Fruit fly (Drosophila melanogaster) whole organism, embryonic: ENCODE measurements around the gene CG13124.

Experiments used
- Bgb ChIP-seq: fragments of 200-800 bp; sonication (Bioruptor generic); IDR thresholded peaks from 2 replicates; pipeline ENCODE4 v1.3.6; 2022; ENCODE audit warnings: missing biosample characterization, missing genetic modification characterization; ENCODE audit not compliant: partially characterized antibody
- BtbVII ChIP-seq: fragments of 200-800 bp; sonication (Bioruptor generic); optimal IDR thresholded peaks from 3 replicates; lab custom pipeline; 2017; ENCODE audit warnings: missing biosample characterization, mild to moderate bottlenecking, missing genetic modification characterization
- CG10267 ChIP-seq: fragments of 200-800 bp; sonication (Bioruptor generic); optimal IDR thresholded peaks from 2 replicates; lab custom pipeline; 2018; ENCODE audit warnings: missing biosample characterization, mild to moderate bottlenecking, missing genetic modification characterization, moderate library complexity
- CG10366 ChIP-seq: fragments of 200-800 bp; sonication (Bioruptor generic); IDR thresholded peaks from 2 replicates; pipeline ENCODE4 v1.3.6; 2022; ENCODE audit warnings: missing biosample characterization, missing genetic modification characterization
- CG10431 ChIP-seq: fragments of 200-800 bp; sonication (Bioruptor generic); optimal IDR thresholded peaks from 3 replicates; lab custom pipeline; 2018; ENCODE audit warnings: missing biosample characterization, mild to moderate bottlenecking, missing genetic modification characterization
- CG12104 ChIP-seq: fragments of 200-800 bp; sonication (Bioruptor generic); optimal IDR thresholded peaks from 3 replicates; lab custom pipeline; 2016; ENCODE audit warnings: missing biosample characterization, missing genetic modification characterization
- CG12744 ChIP-seq: fragments of 200-800 bp; sonication (Bioruptor generic); optimal IDR thresholded peaks from 2 replicates; lab custom pipeline; 2016; ENCODE audit warnings: missing biosample characterization, missing genetic modification characterization
- CG13296 ChIP-seq: fragments of 200-800 bp; sonication (Bioruptor generic); optimal IDR thresholded peaks from 3 replicates; lab custom pipeline; 2018; ENCODE audit warnings: missing biosample characterization, mild to moderate bottlenecking, missing genetic modification characterization
- CG15011 ChIP-seq: fragments of 200-800 bp; sonication (Bioruptor generic); optimal IDR thresholded peaks from 3 replicates; lab custom pipeline; 2018; ENCODE audit warnings: missing biosample characterization, mild to moderate bottlenecking, missing genetic modification characterization
- CG15269 ChIP-seq: fragments of 200-800 bp; sonication (Bioruptor generic); optimal IDR thresholded peaks from 2 replicates; lab custom pipeline; 2018; ENCODE audit warnings: missing biosample characterization, mild to moderate bottlenecking, missing genetic modification characterization, moderate library complexity
- CG16815 ChIP-seq: fragments of 200-800 bp; sonication (Bioruptor generic); optimal IDR thresholded peaks from 3 replicates; lab custom pipeline; 2017; ENCODE audit warnings: missing biosample characterization, mild to moderate bottlenecking, missing genetic modification characterization
- CG1792 ChIP-seq: fragments of 200-800 bp; sonication (Bioruptor generic); optimal IDR thresholded peaks from 2 replicates; lab custom pipeline; 2016; ENCODE audit warnings: missing biosample characterization, missing genetic modification characterization
- CG2129 ChIP-seq: fragments of 200-800 bp; sonication (Bioruptor generic); IDR thresholded peaks from 2 replicates; pipeline ENCODE4 v1.3.6; 2022; ENCODE audit warnings: missing biosample characterization, missing genetic modification characterization; ENCODE audit not compliant: partially characterized antibody
- CG31388 ChIP-seq: fragments of 200-800 bp; sonication (Bioruptor generic); optimal IDR thresholded peaks from 2 replicates; lab custom pipeline; 2016; ENCODE audit warnings: missing biosample characterization, missing genetic modification characterization
- CG32532 ChIP-seq: fragments of 200-800 bp; sonication (Bioruptor generic); IDR thresholded peaks from 2 replicates; pipeline ENCODE4 v1.3.6; 2022; ENCODE audit warnings: missing biosample characterization, missing genetic modification characterization
- CG3726 ChIP-seq: fragments of 200-800 bp; sonication (Bioruptor generic); IDR thresholded peaks from 3 replicates; pipeline ENCODE4, ENCODE4 v1.3.6; 2022; ENCODE audit warnings: missing biosample characterization, missing genetic modification characterization
- CG5180 ChIP-seq: fragments of 200-800 bp; sonication (Bioruptor generic); optimal IDR thresholded peaks from 3 replicates; lab custom pipeline; 2017; ENCODE audit warnings: missing biosample characterization, missing genetic modification characterization, mild to moderate bottlenecking, moderate library complexity, missing genetic modification reagents
- CG8359 ChIP-seq: fragments of 200-800 bp; sonication (Bioruptor generic); optimal IDR thresholded peaks from 2 replicates; lab custom pipeline; 2017; ENCODE audit warnings: missing biosample characterization, mild to moderate bottlenecking, missing genetic modification characterization, borderline replicate concordance
- D19B ChIP-seq: fragments of 200-800 bp; sonication (Bioruptor generic); optimal IDR thresholded peaks from 2 replicates; lab custom pipeline; 2017; ENCODE audit warnings: missing biosample characterization, mild to moderate bottlenecking, missing genetic modification characterization
- Dp ChIP-seq: fragments of 200-800 bp; sonication (Bioruptor generic); optimal IDR thresholded peaks from 2 replicates; lab custom pipeline; 2018; ENCODE audit warnings: missing biosample characterization, mild to moderate bottlenecking, missing genetic modification characterization, moderate library complexity
- Dref ChIP-seq: fragments of 200-800 bp; sonication (Bioruptor generic); IDR thresholded peaks from 2 replicates; pipeline ENCODE4 v1.3.6; 2022; ENCODE audit warnings: missing biosample characterization, missing genetic modification characterization
- E2f1 ChIP-seq: fragments of 200-800 bp; sonication (Bioruptor generic); IDR thresholded peaks from 2 replicates; pipeline ENCODE4 v1.3.6; 2022; ENCODE audit warnings: missing biosample characterization, missing genetic modification characterization
- Gsc ChIP-seq: fragments of 200-800 bp; sonication (Bioruptor generic); IDR thresholded peaks from 2 replicates; pipeline ENCODE4 v1.3.6; 2022; ENCODE audit warnings: missing biosample characterization, missing genetic modification characterization
- HHEX ChIP-seq: fragments of 200-800 bp; sonication (Bioruptor generic); optimal IDR thresholded peaks from 3 replicates; lab custom pipeline; 2017; ENCODE audit warnings: missing biosample characterization, mild to moderate bottlenecking, missing genetic modification characterization, missing genetic modification reagents
- HmgZ ChIP-seq: fragments of 200-800 bp; sonication (Bioruptor generic); optimal IDR thresholded peaks from 2 replicates; lab custom pipeline; 2018; ENCODE audit warnings: missing biosample characterization, mild to moderate bottlenecking, missing genetic modification characterization
- Hsf ChIP-seq: fragments of 200-800 bp; sonication (Bioruptor generic); optimal IDR thresholded peaks from 3 replicates; lab custom pipeline; 2016; ENCODE audit warnings: missing biosample characterization, missing genetic modification characterization
- Lhr ChIP-seq: fragments of 200-800 bp; sonication (Bioruptor generic); optimal IDR thresholded peaks from 3 replicates; lab custom pipeline; 2017; ENCODE audit warnings: mild to moderate bottlenecking, missing biosample characterization, missing genetic modification reagents, missing genetic modification characterization
- NC2β ChIP-seq: fragments of 200-800 bp; sonication (Bioruptor generic); optimal IDR thresholded peaks from 2 replicates; lab custom pipeline; 2016; ENCODE audit warnings: missing biosample characterization, missing genetic modification characterization
- Tbp ChIP-seq: fragments of >200 bp; optimal IDR thresholded peaks from 2 replicates; lab custom pipeline; 2018; ENCODE audit warnings: missing biosample characterization, missing genetic modification characterization
- ase ChIP-seq: fragments of 200-800 bp; sonication (Bioruptor generic); IDR thresholded peaks from 3 replicates; pipeline ENCODE4 v1.3.6; 2022; ENCODE audit warnings: missing biosample characterization, missing genetic modification characterization
- bigmax ChIP-seq: fragments of 200-800 bp; sonication (Bioruptor generic); optimal IDR thresholded peaks from 2 replicates; lab custom pipeline; 2018; ENCODE audit warnings: missing biosample characterization, mild to moderate bottlenecking, missing genetic modification characterization
- br ChIP-seq: fragments of >200 bp; optimal IDR thresholded peaks from 2 replicates; lab custom pipeline; 2017
- ci ChIP-seq: fragments of 200-800 bp; sonication (Bioruptor generic); IDR thresholded peaks from 3 replicates; pipeline ENCODE4 v1.3.6; 2022; ENCODE audit warnings: missing biosample characterization, missing genetic modification characterization
- dimm ChIP-seq: fragments of 200-800 bp; sonication (Bioruptor generic); IDR thresholded peaks from 2 replicates; pipeline ENCODE4 v1.3.6; 2022; ENCODE audit warnings: missing biosample characterization, missing genetic modification characterization
- emc ChIP-seq: fragments of 200-800 bp; sonication (Bioruptor generic); optimal IDR thresholded peaks from 2 replicates; lab custom pipeline; 2016; ENCODE audit warnings: missing biosample characterization, missing genetic modification characterization
- fd3F ChIP-seq: fragments of 200-800 bp; sonication (Bioruptor generic); optimal IDR thresholded peaks from 2 replicates; lab custom pipeline; 2018; ENCODE audit warnings: missing biosample characterization, mild to moderate bottlenecking, missing genetic modification characterization, moderate library complexity
- ftz-f1 ChIP-seq: fragments of 200-800 bp; sonication (Bioruptor generic); optimal IDR thresholded peaks from 2 replicates; lab custom pipeline; 2016; ENCODE audit warnings: missing biosample characterization, missing genetic modification characterization
- gt ChIP-seq: fragments of 200-800 bp; sonication (Bioruptor generic); IDR thresholded peaks from 2 replicates; pipeline ENCODE4 v1.3.6; 2022; ENCODE audit warnings: missing biosample characterization, missing genetic modification characterization
- ham ChIP-seq: fragments of 200-800 bp; sonication (Bioruptor generic); IDR thresholded peaks from 2 replicates; pipeline ENCODE4 v1.3.6; 2022; ENCODE audit warnings: missing biosample characterization, missing genetic modification characterization
- hbn ChIP-seq: fragments of 200-800 bp; sonication (Bioruptor generic); IDR thresholded peaks from 2 replicates; pipeline ENCODE4 v1.3.6; 2022; ENCODE audit warnings: missing biosample characterization, missing genetic modification characterization; ENCODE audit not compliant: partially characterized antibody
- kah ChIP-seq: fragments of 200-800 bp; sonication (Bioruptor generic); optimal IDR thresholded peaks from 2 replicates; lab custom pipeline; 2018; ENCODE audit warnings: missing biosample characterization, mild to moderate bottlenecking, missing genetic modification characterization
- kay ChIP-seq: fragments of 200-800 bp; sonication (Bioruptor generic); optimal IDR thresholded peaks from 2 replicates; lab custom pipeline; 2016; ENCODE audit warnings: missing biosample characterization, missing genetic modification characterization
- lab ChIP-seq: fragments of 200-800 bp; sonication (Bioruptor generic); optimal IDR thresholded peaks from 3 replicates; lab custom pipeline; 2017; ENCODE audit warnings: missing biosample characterization, missing genetic modification characterization, mild to moderate bottlenecking, moderate library complexity, missing genetic modification reagents
- mirr ChIP-seq: fragments of 200-800 bp; sonication (Bioruptor generic); optimal IDR thresholded peaks from 3 replicates; lab custom pipeline; 2018; ENCODE audit warnings: missing biosample characterization, mild to moderate bottlenecking, missing genetic modification characterization
- nerfin-1 ChIP-seq: fragments of 200-800 bp; sonication (Bioruptor generic); optimal IDR thresholded peaks from 3 replicates; lab custom pipeline; 2019; ENCODE audit warnings: missing biosample characterization, mild to moderate bottlenecking, missing genetic modification characterization, moderate library complexity
- nmo ChIP-seq: fragments of 200-800 bp; sonication (Bioruptor generic); optimal IDR thresholded peaks from 2 replicates; lab custom pipeline; 2018; ENCODE audit warnings: missing biosample characterization, mild to moderate bottlenecking, missing genetic modification characterization, moderate library complexity
- pan ChIP-seq, 4 experiments: fragments of >200 bp in 3 of 4; fragments of 200-800 bp in 1 of 4; sonication (Bioruptor generic) in 1 of 4; optimal IDR thresholded peaks in 3 of 4; IDR thresholded peaks in 1 of 4; 2 replicates each; pipeline versions ENCODE4 v1.3.6 to Lab custom; 2017 to 2022; ENCODE audit warnings: missing biosample characterization in 2 of 4, missing genetic modification characterization in 2 of 4, mixed read lengths in 1 of 4
- pho ChIP-seq: fragments of 200-800 bp; sonication (Bioruptor generic); optimal IDR thresholded peaks from 2 replicates; lab custom pipeline; 2016; ENCODE audit warnings: missing biosample characterization, missing genetic modification characterization
- sens ChIP-seq: fragments of 200-800 bp; sonication (Bioruptor generic); peaks from one replicate; lab custom pipeline; 2016; ENCODE audit warnings: missing biosample characterization, missing genetic modification characterization
- sr ChIP-seq: fragments of 200-800 bp; sonication (Bioruptor generic); IDR thresholded peaks from 3 replicates; pipeline ENCODE4 v1.3.6; 2022; ENCODE audit warnings: missing biosample characterization, missing genetic modification characterization
- wdn ChIP-seq: fragments of 200-800 bp; sonication (Bioruptor generic); IDR thresholded peaks from 2 replicates; pipeline ENCODE4 v1.3.6; 2022; ENCODE audit warnings: missing biosample characterization, missing genetic modification characterization
- zfh1 ChIP-seq: fragments of 200-800 bp; sonication (Bioruptor generic); IDR thresholded peaks from 3 replicates; pipeline ENCODE4 v1.3.6; 2022; ENCODE audit warnings: missing biosample characterization, missing genetic modification characterization

Gene CG13124

dm6 chr2L:9947265-9947664 lies 38.8 kb upstream of the CG13124 start, which contains the start of gene CG5853 (continued):
- TF ChIP-seq CG32532 (peak; percentile 52; the same call in 1 of the 2 replicates), Bgb (no peak; the same call in 1 of the 2 replicates), sens (GFP tag; lab: Kevin White, UChicago) (peak; percentile 31), nerfin-1 (tag; lab: Kevin White, UChicago) (no peak), HHEX (peak; percentile 13), pho (GFP tag; lab: Kevin White, UChicago) (peak; percentile 7), Gsc (GFP tag; lab: Robert Waterston, UW) (no peak), dimm (GFP tag; lab: Robert Waterston, UW) (no peak), bigmax (GFP tag; lab: Kevin White, UChicago) (no peak), Lhr (GFP tag; lab: Kevin White, UChicago) (no peak), ham (GFP tag; lab: Robert Waterston, UW) (no peak), CG8359 (GFP tag; lab: Kevin White, UChicago) (no peak), CG13296 (GFP tag; lab: Kevin White, UChicago) (no peak), NC2β (GFP tag; lab: Kevin White, UChicago) (no peak), gt (no peak), CG5180 (no peak), wdn (GFP tag; lab: Robert Waterston, UW) (no peak), CG16815 (GFP tag; lab: Kevin White, UChicago) (no peak), CG10366 (GFP tag; lab: Robert Waterston, UW) (no peak), lab (GFP tag; lab: Kevin White, UChicago) (peak; percentile 70), ftz-f1 (GFP tag; lab: Kevin White, UChicago) (peak; percentile 35), br (lab: Kevin White, UChicago) (no peak), CG1792 (no peak), kah (no peak), CG12104 (GFP tag; lab: Kevin White, UChicago) (no peak), Tbp (GFP tag; lab: Kevin White, UChicago) (no peak), Hsf (no peak), emc (GFP tag; lab: Kevin White, UChicago) (no peak), CG2129 (GFP tag; lab: Robert Waterston, UW) (no peak), CG10431 (GFP tag; lab: Kevin White, UChicago) (no peak), HmgZ (tag; lab: Kevin White, UChicago) (peak; percentile 59), CG31388 (GFP tag; lab: Kevin White, UChicago) (no peak), sr (peak; percentile 32; the same call in 1 of the 3 replicates), CG3726 (GFP tag; lab: Robert Waterston, UW) (no peak), Dref (peak; percentile 34; the same call in 1 of the 2 replicates), kay (GFP tag; lab: Kevin White, UChicago) (no peak), Dp (no peak), CG10267 (tag; lab: Kevin White, UChicago) (no peak), CG15011 (GFP tag; lab: Kevin White, UChicago) (no peak), fd3F (GFP tag; lab: Kevin White, UChicago) (no peak), BtbVII (GFP tag; lab: Kevin White, UChicago) (no peak), zfh1 (GFP tag; lab: Robert Waterston, UW) (no peak), nmo (GFP tag; lab: Kevin White, UChicago) (no peak), mirr (GFP tag; lab: Kevin White, UChicago) (peak; percentile 84), D19B (no peak), ase (GFP tag; lab: Robert Waterston, UW) (no peak), CG12744 (GFP tag; lab: Kevin White, UChicago) (no peak), hbn (no peak), pan (optimal IDR thresholded peaks at IDR 0.05; lab: Kevin White, UChicago) (no peak), pan (GFP tag; optimal IDR thresholded peaks at IDR 0.05 in 1 of 2, IDR thresholded peaks at IDR 0.05 in 1 of 2) (no peak), ci (peak; percentile 62), CG15269 (tag; lab: Kevin White, UChicago) (peak; percentile 2), E2f1 (no peak)
